Worm (Caenorhabditis elegans) whole organism, mixed stage, embryonic: ENCODE results near the gene efl-3.
A peak's percentile ranks its signal among the peaks of the same experiment; 100 is the strongest.

Source experiments
- M03D4.4 ChIP-seq: sonication (generic microtip); optimal IDR thresholded peaks from 2 replicates; lab custom pipeline; 2017; ENCODE audit warnings: mild to moderate bottlenecking, missing genetic modification characterization, missing compliant biosample characterization
- bed-3 ChIP-seq: fragments of 200-800 bp; sonication (Bioruptor generic); optimal IDR thresholded peaks from 3 replicates; lab custom pipeline; 2018; ENCODE audit warnings: mild to moderate bottlenecking, missing genetic modification characterization, moderate library complexity, missing compliant biosample characterization
- blmp-1 ChIP-seq: fragments of 150-350 bp; optimal IDR thresholded peaks from 2 replicates; lab custom pipeline; 2014; ENCODE audit warnings: missing biosample characterization, missing genetic modification characterization
- ceh-39 ChIP-seq: fragments of 150-350 bp; optimal IDR thresholded peaks from 2 replicates; lab custom pipeline; 2014; ENCODE audit warnings: missing biosample characterization, missing genetic modification characterization
- ceh-83 ChIP-seq: fragments of 200-800 bp; sonication (Bioruptor generic); optimal IDR thresholded peaks from 2 replicates; lab custom pipeline; 2018; ENCODE audit warnings: mild to moderate bottlenecking, missing genetic modification characterization, missing compliant biosample characterization
- ces-1 ChIP-seq: fragments of 150-350 bp; optimal IDR thresholded peaks from 2 replicates; lab custom pipeline; 2014; ENCODE audit warnings: missing biosample characterization, missing genetic modification reagents, missing genetic modification characterization
- cnd-1 ChIP-seq: fragments of 200-800 bp; sonication (Bioruptor generic); optimal IDR thresholded peaks from 2 replicates; lab custom pipeline; 2018; ENCODE audit warnings: mild to moderate bottlenecking, missing genetic modification characterization, missing compliant biosample characterization
- drap-1 ChIP-seq: fragments of 200-800 bp; sonication (Bioruptor generic); optimal IDR thresholded peaks from 3 replicates; lab custom pipeline; 2018; ENCODE audit warnings: mild to moderate bottlenecking, missing genetic modification characterization, missing compliant biosample characterization
- elt-1 ChIP-seq: sonication (generic microtip); optimal IDR thresholded peaks from 2 replicates; lab custom pipeline; 2017; ENCODE audit warnings: missing genetic modification characterization, mild to moderate bottlenecking, missing compliant biosample characterization, antibody characterized with exemption, moderate library complexity, borderline replicate concordance; ENCODE audit not compliant: insufficient read depth
- elt-3 ChIP-seq: fragments of 150-350 bp; optimal IDR thresholded peaks from 2 replicates; lab custom pipeline; 2014; ENCODE audit warnings: missing biosample characterization, missing genetic modification characterization
- flh-1 ChIP-seq: fragments of 200-800 bp; sonication (Bioruptor generic); optimal IDR thresholded peaks from 2 replicates; lab custom pipeline; 2018; ENCODE audit warnings: mild to moderate bottlenecking, missing genetic modification characterization, moderate library complexity, missing compliant biosample characterization
- ham-2 ChIP-seq: fragments of 200-800 bp; sonication (Bioruptor generic); optimal IDR thresholded peaks from 2 replicates; lab custom pipeline; 2018; ENCODE audit warnings: mild to moderate bottlenecking, missing genetic modification characterization, missing compliant biosample characterization
- hlh-1 ChIP-seq: fragments of 150-350 bp; optimal IDR thresholded peaks from 2 replicates; lab custom pipeline; 2014; ENCODE audit warnings: missing biosample characterization, missing genetic modification reagents, missing genetic modification characterization
- lin-13 ChIP-seq: fragments of 150-350 bp; optimal IDR thresholded peaks from 2 replicates; lab custom pipeline; 2014; ENCODE audit warnings: missing biosample characterization, missing genetic modification characterization
- lin-32 ChIP-seq: fragments of 200-800 bp; sonication (Bioruptor generic); optimal IDR thresholded peaks from 2 replicates; lab custom pipeline; 2018; ENCODE audit warnings: mild to moderate bottlenecking, missing genetic modification characterization, missing compliant biosample characterization
- lsy-2 ChIP-seq: fragments of 150-350 bp; optimal IDR thresholded peaks from 2 replicates; lab custom pipeline; 2014; ENCODE audit warnings: missing biosample characterization, missing genetic modification characterization
- mab-5 ChIP-seq: fragments of 150-350 bp; optimal IDR thresholded peaks from 2 replicates; lab custom pipeline; 2014; ENCODE audit warnings: missing biosample characterization, missing genetic modification characterization
- mep-1 ChIP-seq: fragments of 150-350 bp; optimal IDR thresholded peaks from 2 replicates; lab custom pipeline; 2017; ENCODE audit warnings: missing biosample characterization, missing genetic modification reagents, missing genetic modification characterization, inconsistent platforms
- mls-2 ChIP-seq: sonication (generic microtip); optimal IDR thresholded peaks from 2 replicates; lab custom pipeline; 2016; ENCODE audit warnings: mild to moderate bottlenecking, missing genetic modification characterization, moderate library complexity, missing compliant biosample characterization
- nhr-12 ChIP-seq: fragments of 150-350 bp; optimal IDR thresholded peaks from 2 replicates; lab custom pipeline; 2014; ENCODE audit warnings: missing biosample characterization, missing genetic modification characterization
- nhr-2 ChIP-seq: fragments of 150-350 bp; optimal IDR thresholded peaks from 2 replicates; lab custom pipeline; 2014; ENCODE audit warnings: missing biosample characterization, missing genetic modification characterization
- nhr-28 ChIP-seq: fragments of 150-350 bp; optimal IDR thresholded peaks from 2 replicates; lab custom pipeline; 2014; ENCODE audit warnings: missing biosample characterization, missing genetic modification characterization
- nhr-76 ChIP-seq: sonication (generic microtip); optimal IDR thresholded peaks from 2 replicates; lab custom pipeline; 2017; ENCODE audit warnings: missing biosample characterization, missing genetic modification characterization
- pha-4 ChIP-seq: fragments of 150-350 bp; optimal IDR thresholded peaks from 2 replicates; lab custom pipeline; 2018; ENCODE audit warnings: missing biosample characterization, missing genetic modification reagents, missing genetic modification characterization
- snpc-4 ChIP-seq: fragments of 150-350 bp; optimal IDR thresholded peaks from 2 replicates; lab custom pipeline; 2014; ENCODE audit warnings: missing biosample characterization, missing genetic modification characterization
- sptf-1 ChIP-seq: sonication (generic microtip); optimal IDR thresholded peaks from 2 replicates; lab custom pipeline; 2017; ENCODE audit warnings: mild to moderate bottlenecking, missing genetic modification characterization, moderate library complexity, missing compliant biosample characterization
- tbx-8 ChIP-seq: fragments of 200-800 bp; sonication (Bioruptor generic); optimal IDR thresholded peaks from 2 replicates; lab custom pipeline; 2018; ENCODE audit warnings: mild to moderate bottlenecking, missing genetic modification characterization, moderate library complexity, missing compliant biosample characterization
- unc-120 ChIP-seq: sonication (generic microtip); optimal IDR thresholded peaks from 2 replicates; lab custom pipeline; 2017; ENCODE audit warnings: missing genetic modification characterization, missing compliant biosample characterization; ENCODE audit not compliant: poor library complexity, severe bottlenecking
- unc-39 ChIP-seq: fragments of 150-350 bp; optimal IDR thresholded peaks from 2 replicates; lab custom pipeline; 2014; ENCODE audit warnings: missing biosample characterization, missing genetic modification characterization
- zip-8 ChIP-seq: fragments of 150-350 bp; optimal IDR thresholded peaks from 2 replicates; lab custom pipeline; 2014; ENCODE audit warnings: missing biosample characterization, missing genetic modification characterization
- ztf-11 ChIP-seq: fragments of 150-350 bp; optimal IDR thresholded peaks from 2 replicates; lab custom pipeline; 2014; ENCODE audit warnings: missing biosample characterization, missing genetic modification characterization

efl-3 gene

DNA sequence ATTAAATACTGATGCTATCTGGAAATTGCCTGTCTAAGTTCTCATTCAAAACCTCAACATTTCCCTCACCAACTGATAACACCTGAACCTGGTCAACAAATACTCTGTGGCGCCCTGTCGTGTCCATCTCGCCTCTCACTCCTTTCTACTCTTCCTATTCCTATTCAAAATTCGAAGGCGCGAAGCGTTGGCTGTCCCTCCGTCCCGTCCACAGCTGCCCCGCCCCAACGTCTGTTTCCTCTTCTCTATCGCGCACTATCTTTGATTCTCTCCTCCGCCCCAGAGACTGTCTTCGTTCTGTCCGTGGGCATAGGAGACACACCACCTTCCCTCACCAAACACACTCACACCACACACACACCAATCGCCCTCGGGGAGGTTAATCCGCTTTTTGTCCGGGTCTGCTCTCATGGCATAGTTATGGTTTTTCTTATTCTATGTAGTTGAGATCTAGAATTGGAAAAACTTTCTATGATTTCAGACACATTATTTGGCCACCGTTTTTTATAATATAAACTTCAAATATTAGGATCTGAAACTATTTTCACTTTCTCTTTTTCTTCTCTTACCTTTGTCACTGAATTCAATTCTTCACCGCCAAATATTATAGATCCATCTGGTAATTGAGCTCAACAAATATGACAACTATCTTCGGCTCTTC is at the start of gene efl-3:
Gene efl-3, plus strand, starts transcription at position 611 of the 661 bp plus-strand sequence.
- peak; percentile 70 for TF ChIP-seq cnd-1 (tag; lab: Kevin White, UChicago)
- TF ChIP-seq pha-4 (tag; lab: Kevin White, UChicago): no peak
- TF ChIP-seq drap-1 (GFP tag; lab: Kevin White, UChicago): no peak
- peak; percentile 51 for TF ChIP-seq sptf-1 (tag; lab: Kevin White, UChicago)
- TF ChIP-seq mls-2 (tag; lab: Kevin White, UChicago): peak; percentile 41
- TF ChIP-seq lin-13 (tag; lab: Kevin White, UChicago): peak; percentile 20
- TF ChIP-seq ztf-11 (tag; lab: Kevin White, UChicago): no peak
- no peak for TF ChIP-seq elt-1 (tag; lab: Kevin White, UChicago)
- peak; percentile 19 for TF ChIP-seq hlh-1 (tag; lab: Kevin White, UChicago)
- TF ChIP-seq unc-120 (tag; lab: Kevin White, UChicago): no peak
- no peak for TF ChIP-seq lsy-2
- no peak for TF ChIP-seq ham-2 (GFP tag; lab: Kevin White, UChicago)
- no peak for TF ChIP-seq ceh-39 (tag; lab: Kevin White, UChicago)
- peak; percentile 31 for TF ChIP-seq mep-1 (tag; lab: Kevin White, UChicago)
- no peak for TF ChIP-seq ceh-83
- no peak for TF ChIP-seq zip-8 (tag; lab: Kevin White, UChicago)
- TF ChIP-seq nhr-12 (tag; lab: Kevin White, UChicago): no peak
- no peak for TF ChIP-seq M03D4.4 (tag; lab: Kevin White, UChicago)
- TF ChIP-seq mab-5 (tag; lab: Kevin White, UChicago): no peak
- TF ChIP-seq nhr-2 (tag; lab: Kevin White, UChicago): peak; percentile 86
- TF ChIP-seq, all 35 proteins: peak for 7

DNA sequence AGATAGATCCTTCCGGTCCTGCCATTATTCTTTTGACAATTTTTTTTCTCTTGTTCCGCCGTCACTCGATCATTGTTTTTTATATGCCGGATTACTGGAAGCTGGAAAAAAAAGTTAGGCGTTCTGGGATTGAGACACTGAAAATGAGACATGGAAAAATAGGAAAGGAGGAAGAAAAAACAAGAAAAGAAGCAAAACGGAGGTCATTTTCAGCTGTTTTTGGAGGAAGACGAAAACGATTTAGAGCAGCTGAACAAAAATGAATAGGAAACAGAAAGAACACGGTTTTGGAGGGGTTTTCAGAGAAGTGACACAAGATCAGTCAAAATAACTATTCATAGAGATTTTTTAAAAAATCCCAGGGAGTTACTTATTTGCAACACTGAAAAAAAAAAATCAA is 43.4 kb upstream of the efl-3 start, which contains the start of gene amt-3:
Gene amt-3, minus strand, starts transcription at position 101 of the 400 bp plus-strand sequence.
- TF ChIP-seq elt-1 (tag; lab: Kevin White, UChicago) (no peak), zip-8 (tag; lab: Kevin White, UChicago) (no peak)
- TF ChIP-seq, all 35 proteins: peak for 0

DNA sequence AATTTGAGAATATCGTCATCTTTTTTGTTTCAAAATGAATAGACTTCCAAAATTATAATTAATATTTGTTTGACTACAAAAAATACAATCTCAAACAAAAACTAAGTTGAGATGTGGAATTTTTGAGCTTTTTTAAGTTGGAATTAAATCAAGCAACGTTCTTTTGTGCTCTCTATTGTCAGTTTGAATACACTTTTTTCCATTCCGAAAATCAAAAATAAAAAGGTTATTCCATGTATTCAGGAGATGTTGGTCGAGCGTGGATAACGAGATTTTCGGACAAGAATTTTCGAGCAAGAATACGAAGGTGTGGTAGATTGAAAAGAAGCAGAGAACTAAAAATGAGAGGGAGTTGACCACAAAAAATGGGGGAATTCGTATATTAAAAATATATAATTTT is 42.3 kb upstream of the efl-3 start:
- TF ChIP-seq elt-3 (no peak), ceh-83 (no peak), hlh-1 (tag; lab: Kevin White, UChicago) (no peak), ham-2 (GFP tag; lab: Kevin White, UChicago) (no peak), ces-1 (GFP tag; lab: Kevin White, UChicago) (peak; percentile 38), nhr-28 (tag; lab: Kevin White, UChicago) (no peak)

DNA sequence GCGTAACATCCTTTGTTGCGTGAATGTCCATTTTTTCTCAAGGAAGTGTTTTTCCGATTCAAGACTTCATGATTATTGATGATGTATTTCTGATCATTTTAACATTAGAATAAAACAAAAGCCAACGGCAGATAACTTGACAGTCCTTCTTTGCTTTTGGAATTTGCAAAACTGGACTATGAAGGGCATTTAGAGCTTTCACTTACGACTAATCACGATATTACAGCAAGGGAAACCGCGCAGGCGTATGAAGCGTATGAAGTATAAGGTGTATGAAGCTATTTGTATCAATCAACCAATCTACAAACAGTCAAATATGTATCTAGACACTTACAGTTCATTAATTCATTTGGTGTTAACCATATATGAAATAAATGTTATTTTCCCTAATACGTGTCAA is 34.7 kb upstream of the efl-3 start:
- TF ChIP-seq blmp-1 (no peak), drap-1 (GFP tag; lab: Kevin White, UChicago) (no peak), hlh-1 (tag; lab: Kevin White, UChicago) (no peak), tbx-8 (GFP tag; lab: Kevin White, UChicago) (no peak), bed-3 (GFP tag; lab: Kevin White, UChicago) (no peak), cnd-1 (tag; lab: Kevin White, UChicago) (no peak), nhr-76 (tag; lab: Kevin White, UChicago) (no peak), pha-4 (tag; lab: Kevin White, UChicago) (no peak), ceh-83 (no peak), nhr-12 (tag; lab: Kevin White, UChicago) (no peak), snpc-4 (tag; lab: Kevin White, UChicago) (no peak)

DNA sequence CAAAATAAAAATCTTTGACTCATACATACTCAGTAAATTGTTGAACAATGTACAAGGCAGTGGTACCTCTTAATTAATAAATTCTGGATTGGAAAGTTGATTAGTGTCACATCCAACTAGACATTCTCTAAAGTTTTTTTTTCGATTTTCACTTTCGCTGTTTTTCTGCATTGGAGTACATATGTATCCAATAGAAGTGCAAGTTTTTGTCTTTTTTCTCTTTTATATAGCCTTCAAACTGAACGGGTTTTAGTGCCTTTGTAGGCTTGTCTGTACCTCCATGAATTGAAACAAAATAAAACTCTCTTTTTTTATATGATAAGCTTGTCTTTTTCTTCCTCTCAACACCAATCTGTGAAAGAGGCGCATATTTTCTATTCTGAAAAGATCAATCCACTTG is 32.3 kb upstream of the efl-3 start:
- TF ChIP-seq unc-120 (tag; lab: Kevin White, UChicago): no peak
- TF ChIP-seq lin-13 (tag; lab: Kevin White, UChicago): no peak
- TF ChIP-seq elt-1 (tag; lab: Kevin White, UChicago): no peak
- no peak for TF ChIP-seq ham-2 (GFP tag; lab: Kevin White, UChicago)
- no peak for TF ChIP-seq lsy-2
- TF ChIP-seq ztf-11 (tag; lab: Kevin White, UChicago): no peak
- TF ChIP-seq flh-1 (GFP tag; lab: Kevin White, UChicago): no peak
- no peak for TF ChIP-seq lin-32 (GFP tag; lab: Kevin White, UChicago)
- TF ChIP-seq tbx-8 (GFP tag; lab: Kevin White, UChicago): no peak
- TF ChIP-seq mep-1 (tag; lab: Kevin White, UChicago): no peak
- TF ChIP-seq ces-1 (GFP tag; lab: Kevin White, UChicago): no peak
- no peak for TF ChIP-seq elt-3
- no peak for TF ChIP-seq hlh-1 (tag; lab: Kevin White, UChicago)
- no peak for TF ChIP-seq ceh-39 (tag; lab: Kevin White, UChicago)
- no peak for TF ChIP-seq M03D4.4 (tag; lab: Kevin White, UChicago)
- no peak for TF ChIP-seq zip-8 (tag; lab: Kevin White, UChicago)
- no peak for TF ChIP-seq unc-39 (tag; lab: Kevin White, UChicago)
